Worm (Caenorhabditis elegans): ENCODE results near the gene nas-38.

DNA sequence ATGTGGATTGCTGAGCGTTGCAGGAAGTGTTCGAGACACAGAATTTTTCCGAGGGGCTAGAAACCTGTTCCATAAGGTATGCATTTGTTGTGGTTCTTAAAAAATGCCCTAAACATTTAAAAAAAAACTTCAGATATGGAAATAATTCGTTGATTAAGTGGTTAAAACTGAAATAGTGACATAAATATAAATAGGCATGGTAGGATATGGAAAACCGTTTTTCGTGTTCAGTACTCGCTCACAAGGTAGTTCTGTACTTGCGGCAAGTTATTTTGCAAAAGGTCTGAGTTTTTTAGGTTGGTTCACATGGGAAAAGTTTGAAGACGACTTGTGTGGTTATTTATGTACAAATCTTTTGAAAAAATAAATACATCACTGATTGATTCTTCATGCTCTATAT, 37.1 kb upstream of the nas-38 start, which contains the start of gene B0310.3:
- no peak for TF ChIP-seq Y48G9A.11 (GFP tag; IDR thresholded peaks at IDR 0.05)
- TF ChIP-seq ceh-62 (tag; optimal IDR thresholded peaks at IDR 0.05), result no peak
- no peak for TF ChIP-seq nhr-25 (tag; optimal IDR thresholded peaks at IDR 0.05; ENCODE audit: borderline replicate concordance, insufficient read depth)
- TF ChIP-seq mep-1 (tag; optimal IDR thresholded peaks at IDR 0.05), result no peak
- TF ChIP-seq nhr-11 (tag; optimal IDR thresholded peaks at IDR 0.05), result no peak

Measured in whole organism, L4 larva.